Fruit fly (Drosophila melanogaster) whole organism: ENCODE data around the gene byn.

Experiments used
- CG8478 ChIP-seq: fragments of >200 bp; optimal IDR thresholded peaks from 2 replicates; lab custom pipeline; 2018; ENCODE audit warnings: inconsistent platforms
- EcR ChIP-seq, 2 experiments: fragments of >200 bp; optimal IDR thresholded peaks; 2 replicates each; lab custom pipeline; 2017; ENCODE audit warnings: missing biosample characterization in 2 of 2, missing genetic modification characterization in 2 of 2, missing genetic modification reagents in 2 of 2
- pan ChIP-seq: fragments of >200 bp; optimal IDR thresholded peaks from 2 replicates; lab custom pipeline; 2017
- psq ChIP-seq: fragments of >200 bp; optimal IDR thresholded peaks from 2 replicates; lab custom pipeline; 2017
- usp ChIP-seq: fragments of >200 bp; optimal IDR thresholded peaks from 2 replicates; lab custom pipeline; 2017; ENCODE audit warnings: missing biosample characterization, missing genetic modification characterization, mixed read lengths

- no peak for TF ChIP-seq EcR (GFP tag; optimal IDR thresholded peaks at IDR 0.05; lab: Kevin White, UChicago)
- TF ChIP-seq psq (lab: Kevin White, UChicago): no peak
- TF ChIP-seq pan (lab: Kevin White, UChicago): no peak
- TF ChIP-seq CG8478 (lab: Kevin White, UChicago): no peak
- TF ChIP-seq usp (GFP tag; lab: Kevin White, UChicago): no peak
These were observed 4.1 kb downstream of the byn start for dm6 chr3L:11931619-11932018.
